Fruit fly (Drosophila melanogaster) whole organism, embryonic: ENCODE results near the gene CG17929.
A peak's percentile ranks its signal among the peaks of the same experiment; 100 is the strongest.

Experiments used
- Atf3 ChIP-seq: fragments of 200-800 bp; sonication (Bioruptor generic); optimal IDR thresholded peaks from 3 replicates; lab custom pipeline; 2016; ENCODE audit warnings: missing biosample characterization, missing genetic modification characterization
- BEAF-32 ChIP-seq: fragments of 200-800 bp; sonication (Bioruptor generic); optimal IDR thresholded peaks from 3 replicates; lab custom pipeline; 2017; ENCODE audit warnings: missing biosample characterization, missing genetic modification characterization, mild to moderate bottlenecking, moderate library complexity, missing genetic modification reagents
- CG11398 ChIP-seq: fragments of 200-800 bp; sonication (Bioruptor generic); optimal IDR thresholded peaks from 2 replicates; lab custom pipeline; 2016; ENCODE audit warnings: missing biosample characterization, missing genetic modification characterization
- CG11560 ChIP-seq: fragments of 200-800 bp; sonication (Bioruptor generic); IDR thresholded peaks from 3 replicates; pipeline ENCODE4 v1.3.6; 2022; ENCODE audit warnings: missing biosample characterization, missing genetic modification characterization
- CG1233 ChIP-seq: fragments of 200-800 bp; sonication (Bioruptor generic); optimal IDR thresholded peaks from 4 replicates; lab custom pipeline; 2018; ENCODE audit warnings: missing biosample characterization, mild to moderate bottlenecking, missing genetic modification characterization
- CG14050 ChIP-seq: fragments of 200-800 bp; sonication (Bioruptor generic); IDR thresholded peaks from 3 replicates; pipeline ENCODE4 v1.3.6; 2022; ENCODE audit warnings: missing biosample characterization, missing genetic modification characterization
- CG1647 ChIP-seq: fragments of 200-800 bp; sonication (Bioruptor generic); optimal IDR thresholded peaks from 3 replicates; lab custom pipeline; 2016; ENCODE audit warnings: missing biosample characterization, missing genetic modification characterization
- CG16779 ChIP-seq: fragments of 200-800 bp; sonication (Bioruptor generic); IDR thresholded peaks from 2 replicates; pipeline ENCODE4 v1.3.6; 2022; ENCODE audit warnings: missing biosample characterization, missing genetic modification characterization
- CG17359 ChIP-seq: fragments of 200-800 bp; sonication (Bioruptor generic); optimal IDR thresholded peaks from 3 replicates; lab custom pipeline; 2018; ENCODE audit warnings: missing biosample characterization, mild to moderate bottlenecking, missing genetic modification characterization, moderate library complexity
- CG30403 ChIP-seq: fragments of 200-800 bp; sonication (Bioruptor generic); optimal IDR thresholded peaks from 3 replicates; lab custom pipeline; 2016; ENCODE audit warnings: missing biosample characterization, missing genetic modification characterization
- CG33213 ChIP-seq: fragments of 200-800 bp; sonication (Bioruptor generic); optimal IDR thresholded peaks from 3 replicates; lab custom pipeline; 2016; ENCODE audit warnings: missing biosample characterization, missing genetic modification characterization
- CG3847 ChIP-seq: fragments of 200-800 bp; sonication (Bioruptor generic); IDR thresholded peaks from 2 replicates; pipeline ENCODE4 v1.3.6; 2022; ENCODE audit warnings: missing biosample characterization, missing genetic modification characterization
- CG4328 ChIP-seq: fragments of 200-800 bp; sonication (Bioruptor generic); optimal IDR thresholded peaks from 3 replicates; lab custom pipeline; 2017; ENCODE audit warnings: missing biosample characterization, missing genetic modification reagents, missing genetic modification characterization
- CG5953 ChIP-seq: fragments of 200-800 bp; sonication (Bioruptor generic); IDR thresholded peaks from 2 replicates; pipeline ENCODE4 v1.3.6; 2022; ENCODE audit warnings: missing biosample characterization, missing genetic modification characterization
- CG8089 ChIP-seq: fragments of 200-800 bp; sonication (Bioruptor generic); optimal IDR thresholded peaks from 3 replicates; lab custom pipeline; 2016; ENCODE audit warnings: missing biosample characterization, missing genetic modification characterization
- CG8359 ChIP-seq: fragments of 200-800 bp; sonication (Bioruptor generic); optimal IDR thresholded peaks from 2 replicates; lab custom pipeline; 2017; ENCODE audit warnings: missing biosample characterization, mild to moderate bottlenecking, missing genetic modification characterization, borderline replicate concordance
- CG8765 ChIP-seq: fragments of 200-800 bp; sonication (Bioruptor generic); IDR thresholded peaks from 2 replicates; pipeline ENCODE4 v1.3.6; 2022; ENCODE audit warnings: missing biosample characterization, missing genetic modification characterization
- CG9215 ChIP-seq: fragments of 200-800 bp; sonication (Bioruptor generic); IDR thresholded peaks from 2 replicates; pipeline ENCODE4 v1.3.6; 2022; ENCODE audit warnings: missing biosample characterization, missing genetic modification characterization
- CG9609 ChIP-seq: fragments of 200-800 bp; sonication (Bioruptor generic); optimal IDR thresholded peaks from 3 replicates; lab custom pipeline; 2016; ENCODE audit warnings: missing biosample characterization, missing genetic modification characterization
- CG9797 ChIP-seq: fragments of 200-800 bp; sonication (Bioruptor generic); optimal IDR thresholded peaks from 3 replicates; lab custom pipeline; 2018; ENCODE audit warnings: missing biosample characterization, mild to moderate bottlenecking, missing genetic modification characterization
- CG9932 ChIP-seq: fragments of 200-800 bp; sonication (Bioruptor generic); IDR thresholded peaks from 2 replicates; pipeline ENCODE4 v1.3.6; 2022; ENCODE audit warnings: missing biosample characterization, missing genetic modification characterization
- Camta ChIP-seq: fragments of 200-800 bp; sonication (Bioruptor generic); optimal IDR thresholded peaks from 2 replicates; lab custom pipeline; 2016; ENCODE audit warnings: missing biosample characterization, missing genetic modification characterization
- Chrac-16 ChIP-seq: fragments of 200-800 bp; sonication (Bioruptor generic); optimal IDR thresholded peaks from 3 replicates; lab custom pipeline; 2016; ENCODE audit warnings: missing biosample characterization, missing genetic modification characterization
- D19A ChIP-seq: fragments of 200-800 bp; optimal IDR thresholded peaks from 3 replicates; lab custom pipeline; 2019; ENCODE audit warnings: missing biosample characterization, mild to moderate bottlenecking, missing genetic modification characterization, moderate library complexity
- Deaf1 ChIP-seq: fragments of 200-800 bp; optimal IDR thresholded peaks from 3 replicates; lab custom pipeline; 2019; ENCODE audit warnings: missing biosample characterization, mild to moderate bottlenecking, missing genetic modification characterization, moderate library complexity
- Dll ChIP-seq: fragments of 200-800 bp; sonication (Bioruptor generic); IDR thresholded peaks from 4 replicates; pipeline ENCODE4 v1.3.6; 2022; ENCODE audit warnings: missing biosample characterization, missing genetic modification characterization; ENCODE audit not compliant: partially characterized antibody
- E2f1 ChIP-seq: fragments of 200-800 bp; sonication (Bioruptor generic); IDR thresholded peaks from 2 replicates; pipeline ENCODE4 v1.3.6; 2022; ENCODE audit warnings: missing biosample characterization, missing genetic modification characterization
- H2.0 ChIP-seq: fragments of 200-800 bp; sonication (Bioruptor generic); IDR thresholded peaks from 2 replicates; pipeline ENCODE4 v1.3.6; 2022; ENCODE audit warnings: missing biosample characterization, missing genetic modification characterization
- HHEX ChIP-seq: fragments of 200-800 bp; sonication (Bioruptor generic); optimal IDR thresholded peaks from 3 replicates; lab custom pipeline; 2017; ENCODE audit warnings: missing biosample characterization, mild to moderate bottlenecking, missing genetic modification characterization, missing genetic modification reagents
- HmgZ ChIP-seq: fragments of 200-800 bp; sonication (Bioruptor generic); optimal IDR thresholded peaks from 2 replicates; lab custom pipeline; 2018; ENCODE audit warnings: missing biosample characterization, mild to moderate bottlenecking, missing genetic modification characterization
- Kr ChIP-seq: fragments of 200-800 bp; sonication (Bioruptor generic); optimal IDR thresholded peaks from 2 replicates; lab custom pipeline; 2017; ENCODE audit warnings: missing biosample characterization, mild to moderate bottlenecking, missing genetic modification characterization
- Lim3 ChIP-seq: fragments of 200-800 bp; sonication (Bioruptor generic); IDR thresholded peaks from 2 replicates; pipeline ENCODE4 v1.3.6; 2022; ENCODE audit warnings: missing biosample characterization, missing genetic modification characterization
- Meics ChIP-seq: fragments of 200-800 bp; sonication (Bioruptor generic); optimal IDR thresholded peaks from 2 replicates; lab custom pipeline; 2017; ENCODE audit warnings: missing biosample characterization, mild to moderate bottlenecking, missing genetic modification characterization
- Mrtf ChIP-seq: fragments of 200-800 bp; sonication (Bioruptor generic); IDR thresholded peaks from 3 replicates; pipeline ENCODE4 v1.3.6; 2022; ENCODE audit warnings: missing biosample characterization, missing genetic modification characterization
- ac ChIP-seq: fragments of 200-800 bp; sonication (Bioruptor generic); optimal IDR thresholded peaks from 3 replicates; lab custom pipeline; 2017; ENCODE audit warnings: missing biosample characterization, mild to moderate bottlenecking, missing genetic modification characterization
- bab2 ChIP-seq: fragments of 200-800 bp; sonication (Bioruptor generic); optimal IDR thresholded peaks from 2 replicates; lab custom pipeline; 2016; ENCODE audit warnings: missing biosample characterization, missing genetic modification characterization
- btn ChIP-seq: fragments of 200-800 bp; sonication (Bioruptor generic); optimal IDR thresholded peaks from 2 replicates; lab custom pipeline; 2016; ENCODE audit warnings: missing biosample characterization, missing genetic modification characterization
- ci ChIP-seq: fragments of 200-800 bp; sonication (Bioruptor generic); IDR thresholded peaks from 3 replicates; pipeline ENCODE4 v1.3.6; 2022; ENCODE audit warnings: missing biosample characterization, missing genetic modification characterization
- dati ChIP-seq: fragments of 200-800 bp; sonication (Bioruptor generic); IDR thresholded peaks from 2 replicates; pipeline ENCODE4 v1.3.6; 2022; ENCODE audit warnings: missing biosample characterization, missing genetic modification characterization
- dimm ChIP-seq: fragments of 200-800 bp; sonication (Bioruptor generic); IDR thresholded peaks from 2 replicates; pipeline ENCODE4 v1.3.6; 2022; ENCODE audit warnings: missing biosample characterization, missing genetic modification characterization
- fd3F ChIP-seq: fragments of 200-800 bp; sonication (Bioruptor generic); optimal IDR thresholded peaks from 2 replicates; lab custom pipeline; 2018; ENCODE audit warnings: missing biosample characterization, mild to moderate bottlenecking, missing genetic modification characterization, moderate library complexity
- ftz-f1 ChIP-seq: fragments of 200-800 bp; sonication (Bioruptor generic); optimal IDR thresholded peaks from 2 replicates; lab custom pipeline; 2016; ENCODE audit warnings: missing biosample characterization, missing genetic modification characterization
- fu2 ChIP-seq: fragments of 200-800 bp; sonication (Bioruptor generic); optimal IDR thresholded peaks from 2 replicates; lab custom pipeline; 2016; ENCODE audit warnings: missing biosample characterization, missing genetic modification characterization
- grau ChIP-seq: fragments of 200-800 bp; optimal IDR thresholded peaks from 3 replicates; lab custom pipeline; 2019; ENCODE audit warnings: missing biosample characterization, mild to moderate bottlenecking, missing genetic modification characterization, moderate library complexity
- lola ChIP-seq, 3 experiments: fragments of >200 bp in 2 of 3; fragments of 200-800 bp in 1 of 3; sonication (Bioruptor generic) in 1 of 3; optimal IDR thresholded peaks; 2 replicates each; lab custom pipeline; 2017 to 2019; ENCODE audit warnings: missing biosample characterization in 3 of 3, missing genetic modification characterization in 3 of 3, mild to moderate bottlenecking in 1 of 3, moderate library complexity in 1 of 3
- luna ChIP-seq: fragments of 200-800 bp; sonication (Bioruptor generic); optimal IDR thresholded peaks from 2 replicates; lab custom pipeline; 2016; ENCODE audit warnings: missing biosample characterization, missing genetic modification characterization
- ranshi ChIP-seq: fragments of 200-800 bp; sonication (Bioruptor generic); IDR thresholded peaks from 2 replicates; pipeline ENCODE4 v1.3.6; 2022; ENCODE audit warnings: missing biosample characterization, missing genetic modification characterization
- seq ChIP-seq: fragments of 200-800 bp; sonication (Bioruptor generic); IDR thresholded peaks from 2 replicates; pipeline ENCODE4 v1.3.6; 2022; ENCODE audit warnings: missing biosample characterization, missing genetic modification characterization
- sqz ChIP-seq: fragments of 200-800 bp; sonication (Bioruptor generic); optimal IDR thresholded peaks from 3 replicates; lab custom pipeline; 2018; ENCODE audit warnings: missing biosample characterization, mild to moderate bottlenecking, missing genetic modification characterization
- sr ChIP-seq: fragments of 200-800 bp; sonication (Bioruptor generic); IDR thresholded peaks from 3 replicates; pipeline ENCODE4 v1.3.6; 2022; ENCODE audit warnings: missing biosample characterization, missing genetic modification characterization
- stc ChIP-seq: fragments of 200-800 bp; sonication (Bioruptor generic); IDR thresholded peaks from 2 replicates; pipeline ENCODE4 v1.3.6; 2022; ENCODE audit warnings: missing biosample characterization, missing genetic modification characterization
- usp ChIP-seq: fragments of >200 bp; optimal IDR thresholded peaks from 2 replicates; lab custom pipeline; 2017; ENCODE audit warnings: missing biosample characterization, missing genetic modification characterization

CG17929 gene

DNA sequence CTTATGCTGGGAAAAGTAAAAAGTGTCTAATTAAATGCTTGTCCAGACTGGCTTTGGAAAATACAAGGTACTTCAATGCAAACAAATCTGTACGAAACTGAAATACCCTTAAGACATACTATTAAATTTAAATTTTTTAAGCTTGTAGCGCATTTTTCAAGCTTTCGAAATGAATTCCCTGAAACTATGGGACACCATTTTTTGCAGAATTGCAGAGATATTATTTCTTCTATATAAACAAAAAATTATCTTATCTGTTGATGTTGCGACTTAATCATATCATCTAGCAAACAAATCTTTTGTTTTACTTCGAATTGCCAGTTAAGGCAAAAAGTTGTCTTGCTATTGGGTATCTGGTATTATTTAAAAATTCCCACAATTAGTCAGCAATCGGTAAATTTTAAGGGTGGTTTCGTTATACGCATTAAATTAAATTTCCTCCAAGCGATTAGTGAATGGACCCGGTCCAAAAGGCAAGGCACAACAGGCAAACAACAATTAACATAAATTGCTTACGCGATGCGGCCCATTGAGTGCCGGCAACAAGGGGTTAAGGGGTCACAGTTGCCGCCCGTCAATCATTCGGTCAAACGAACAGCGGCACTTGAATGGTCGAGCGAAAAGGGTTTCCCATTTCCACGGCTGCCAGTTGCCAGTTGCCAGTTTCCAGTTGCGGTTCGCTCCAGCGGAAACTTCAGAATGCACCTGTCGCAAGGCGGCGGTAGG is 11.2 kb downstream of the CG17929 start (continued):
- TF ChIP-seq Chrac-16, result no peak
- TF ChIP-seq CG16779 (GFP tag; lab: Robert Waterston, UW), result no peak
- no peak for TF ChIP-seq ftz-f1 (GFP tag; lab: Kevin White, UChicago)
- no peak for TF ChIP-seq CG4328 (GFP tag; lab: Kevin White, UChicago)
- no peak for TF ChIP-seq CG9797
- no peak for TF ChIP-seq CG11398 (GFP tag; lab: Kevin White, UChicago)
- no peak for TF ChIP-seq CG9215 (GFP tag; lab: Robert Waterston, UW)
- TF ChIP-seq CG8359 (GFP tag; lab: Kevin White, UChicago), result no peak
- no peak for TF ChIP-seq CG33213 (GFP tag; lab: Kevin White, UChicago)
- peak; percentile 98 for TF ChIP-seq Kr (GFP tag; lab: Kevin White, UChicago)
- no peak for TF ChIP-seq CG8089 (GFP tag; lab: Kevin White, UChicago)
- TF ChIP-seq seq (GFP tag; lab: Robert Waterston, UW), result no peak
- TF ChIP-seq CG9932, result no peak
- no peak for TF ChIP-seq luna
- no peak for TF ChIP-seq ac (GFP tag; lab: Kevin White, UChicago)
- TF ChIP-seq lola (GFP tag; optimal IDR thresholded peaks at IDR 0.05; lab: Kevin White, UChicago), result peak in 1 of 3 experiments; percentile 27
- TF ChIP-seq CG17359 (tag; lab: Kevin White, UChicago), result no peak
- TF ChIP-seq CG1647 (GFP tag; lab: Kevin White, UChicago), result no peak
- TF ChIP-seq CG5953, result no peak
- TF ChIP-seq CG3847 (GFP tag; lab: Robert Waterston, UW), result no peak
- peak; percentile 2 for TF ChIP-seq CG30403 (GFP tag; lab: Kevin White, UChicago)
- peak; percentile 96 for TF ChIP-seq D19A (tag; lab: Kevin White, UChicago)
- TF ChIP-seq bab2 (GFP tag; lab: Kevin White, UChicago), result peak; percentile 11
- TF ChIP-seq dimm, result no peak
- no peak for TF ChIP-seq CG8765 (GFP tag; lab: Robert Waterston, UW)
- TF ChIP-seq sr (GFP tag; lab: Robert Waterston, UW), result no peak
- TF ChIP-seq BEAF-32 (GFP tag; lab: Kevin White, UChicago), result no peak
- TF ChIP-seq fd3F, result no peak
- no peak for TF ChIP-seq Camta (GFP tag; lab: Kevin White, UChicago)
- TF ChIP-seq grau (tag; lab: Kevin White, UChicago), result peak; percentile 5
- no peak for TF ChIP-seq fu2
- no peak for TF ChIP-seq Atf3 (GFP tag; lab: Kevin White, UChicago)
- no peak for TF ChIP-seq btn
- no peak for TF ChIP-seq Mrtf (GFP tag; lab: Robert Waterston, UW)
- TF ChIP-seq Dll (GFP tag; lab: Robert Waterston, UW), result no peak
- peak; percentile 2 for TF ChIP-seq Meics (GFP tag; lab: Kevin White, UChicago)
- TF ChIP-seq stc (GFP tag; lab: Robert Waterston, UW), result no peak
- no peak for TF ChIP-seq ci
- no peak for TF ChIP-seq CG14050 (GFP tag; lab: Robert Waterston, UW)
- TF ChIP-seq HHEX (GFP tag; lab: Kevin White, UChicago), result no peak
- no peak for TF ChIP-seq HmgZ (tag; lab: Kevin White, UChicago)
- no peak for TF ChIP-seq CG11560 (tag; lab: Robert Waterston, UW)
- TF ChIP-seq Lim3 (GFP tag; lab: Robert Waterston, UW), result no peak
- no peak for TF ChIP-seq E2f1 (GFP tag; lab: Robert Waterston, UW)
- TF ChIP-seq H2.0 (GFP tag; lab: Robert Waterston, UW), result no peak
- no peak for TF ChIP-seq Deaf1
- no peak for TF ChIP-seq usp (GFP tag; lab: Kevin White, UChicago)
- TF ChIP-seq CG9609 (GFP tag; lab: Kevin White, UChicago), result no peak
- no peak for TF ChIP-seq ranshi (GFP tag; lab: Robert Waterston, UW)
- no peak for TF ChIP-seq CG1233 (GFP tag; lab: Kevin White, UChicago)
- no peak for TF ChIP-seq sqz (GFP tag; lab: Kevin White, UChicago)
- TF ChIP-seq dati (GFP tag; lab: Robert Waterston, UW), result no peak
